Worm (Caenorhabditis elegans) whole organism, young adult: Measurements from ENCODE around the gene D2096.6.

Experiments used
- C17E4.6 ChIP-seq: fragments of 200-800 bp; sonication (Bioruptor generic); IDR thresholded peaks from 2 replicates; pipeline ENCODE4 v1.3.6; 2022; ENCODE audit warnings: missing genetic modification reagents, missing genetic modification characterization, missing compliant biosample characterization
- F10E7.11 ChIP-seq: sonication (generic microtip); optimal IDR thresholded peaks from 2 replicates; lab custom pipeline; 2017; ENCODE audit warnings: mild to moderate bottlenecking, missing genetic modification characterization, moderate library complexity, missing compliant biosample characterization
- F23B12.7 ChIP-seq: sonication (generic microtip); optimal IDR thresholded peaks from 2 replicates; lab custom pipeline; 2017; ENCODE audit warnings: missing genetic modification characterization, mild to moderate bottlenecking, missing compliant biosample characterization, antibody characterized with exemption, moderate library complexity; ENCODE audit not compliant: insufficient read depth
- F33H1.4 ChIP-seq: fragments of 200-800 bp; sonication (Bioruptor generic); IDR thresholded peaks from 2 replicates; pipeline ENCODE4 v1.3.6; 2022; ENCODE audit warnings: missing genetic modification reagents, missing genetic modification characterization, missing compliant biosample characterization
- F37B4.10 ChIP-seq: fragments of 200-800 bp; sonication (Bioruptor generic); IDR thresholded peaks from 2 replicates; pipeline ENCODE4 v1.3.6; 2022; ENCODE audit warnings: missing genetic modification characterization, missing compliant biosample characterization
- F55B11.4 ChIP-seq: sonication (generic microtip); optimal IDR thresholded peaks from 2 replicates; lab custom pipeline; 2016; ENCODE audit warnings: missing compliant biosample characterization, missing genetic modification characterization, borderline replicate concordance; ENCODE audit not compliant: insufficient read depth
- F57A8.1 ChIP-seq: fragments of 200-800 bp; sonication (Bioruptor generic); optimal IDR thresholded peaks from 2 replicates; lab custom pipeline; 2018; ENCODE audit warnings: mild to moderate bottlenecking, missing genetic modification characterization, moderate library complexity, missing compliant biosample characterization
- T07F8.4 ChIP-seq: sonication (generic microtip); optimal IDR thresholded peaks from 2 replicates; lab custom pipeline; 2016; ENCODE audit warnings: mild to moderate bottlenecking, missing genetic modification characterization, moderate library complexity, missing compliant biosample characterization
- aptf-2 ChIP-seq: fragments of 200-800 bp; sonication (Bioruptor generic); conservative IDR thresholded peaks from 2 replicates; pipeline ENCODE4 v1.3.6; 2022; ENCODE audit warnings: missing genetic modification reagents, missing genetic modification characterization, missing compliant biosample characterization
- attf-3 ChIP-seq: fragments of 200-800 bp; sonication (Bioruptor generic); conservative IDR thresholded peaks from 2 replicates; pipeline ENCODE4 v1.3.6; 2022; ENCODE audit warnings: missing genetic modification reagents, missing genetic modification characterization, missing compliant biosample characterization
- attf-6 ChIP-seq: fragments of 200-800 bp; sonication (Bioruptor generic); IDR thresholded peaks from 2 replicates; pipeline ENCODE4 v1.3.6; 2022; ENCODE audit warnings: missing genetic modification reagents, missing genetic modification characterization, missing compliant biosample characterization
- bed-2 ChIP-seq: fragments of 200-800 bp; sonication (Bioruptor generic); IDR thresholded peaks from 2 replicates; pipeline ENCODE4 v1.3.6; 2022; ENCODE audit warnings: missing genetic modification reagents, missing genetic modification characterization, missing compliant biosample characterization
- cebp-1 ChIP-seq, 2 experiments: fragments of 200-800 bp in 1 of 2; sonication (Bioruptor generic) in 1 of 2; sonication (generic microtip) in 1 of 2; IDR thresholded peaks in 1 of 2; optimal IDR thresholded peaks in 1 of 2; 2 replicates each; pipeline versions ENCODE4 v1.3.6 to Lab custom; 2017 to 2022; ENCODE audit warnings: missing compliant biosample characterization in 2 of 2, missing genetic modification characterization in 2 of 2, mild to moderate bottlenecking in 1 of 2, missing genetic modification reagents in 1 of 2, moderate library complexity in 1 of 2
- ceh-58 ChIP-seq: fragments of 200-800 bp; sonication (Bioruptor generic); IDR thresholded peaks from 2 replicates; pipeline ENCODE4 v1.3.6; 2022; ENCODE audit warnings: missing genetic modification characterization, missing compliant biosample characterization
- ceh-91 ChIP-seq: fragments of 200-800 bp; sonication (Bioruptor generic); IDR thresholded peaks from 2 replicates; pipeline ENCODE4 v1.3.6; 2022; ENCODE audit warnings: missing genetic modification reagents, missing genetic modification characterization, missing compliant biosample characterization
- dox-1 ChIP-seq: fragments of 200-800 bp; sonication (Bioruptor generic); IDR thresholded peaks from 2 replicates; pipeline ENCODE4 v1.3.6; 2022; ENCODE audit warnings: missing genetic modification reagents, missing genetic modification characterization, missing compliant biosample characterization
- dpff-1 ChIP-seq: sonication (generic microtip); optimal IDR thresholded peaks from 2 replicates; lab custom pipeline; 2017; ENCODE audit warnings: mild to moderate bottlenecking, missing genetic modification characterization, missing compliant biosample characterization
- efl-1 ChIP-seq: fragments of 150-350 bp; optimal IDR thresholded peaks from 2 replicates; lab custom pipeline; 2014; ENCODE audit warnings: missing biosample characterization, missing genetic modification reagents, missing genetic modification characterization
- ets-4 ChIP-seq: fragments of 200-800 bp; sonication (Bioruptor generic); optimal IDR thresholded peaks from 2 replicates; lab custom pipeline; 2018; ENCODE audit warnings: mild to moderate bottlenecking, missing genetic modification characterization, missing compliant biosample characterization
- fkh-3 ChIP-seq: sonication (generic microtip); optimal IDR thresholded peaks from 2 replicates; lab custom pipeline; 2016; ENCODE audit warnings: mild to moderate bottlenecking, missing genetic modification characterization, missing compliant biosample characterization
- lin-26 ChIP-seq: fragments of 200-800 bp; sonication (Bioruptor generic); IDR thresholded peaks from 2 replicates; pipeline ENCODE4 v1.3.6; 2022; ENCODE audit warnings: missing genetic modification reagents, missing genetic modification characterization, missing compliant biosample characterization
- lin-35 ChIP-seq, 3 experiments: fragments of 150-350 bp in 2 of 3; sonication (generic microtip) in 1 of 3; optimal IDR thresholded peaks; 2 replicates each; lab custom pipeline; 2014 to 2018; ENCODE audit warnings: missing biosample characterization in 3 of 3, missing genetic modification characterization in 3 of 3, missing genetic modification reagents in 3 of 3
- lin-40 ChIP-seq: sonication (generic microtip); optimal IDR thresholded peaks from 2 replicates; lab custom pipeline; 2016; ENCODE audit warnings: missing genetic modification characterization, mild to moderate bottlenecking, missing compliant biosample characterization, missing genotype, missing genetic modification reagents
- madf-10 ChIP-seq: sonication (generic microtip); optimal IDR thresholded peaks from 2 replicates; lab custom pipeline; 2016; ENCODE audit warnings: mild to moderate bottlenecking, missing genetic modification characterization, missing compliant biosample characterization
- madf-6 ChIP-seq: fragments of 200-800 bp; sonication (Bioruptor generic); IDR thresholded peaks from 2 replicates; pipeline ENCODE4 v1.3.6; 2022; ENCODE audit warnings: missing genetic modification reagents, missing genetic modification characterization, missing compliant biosample characterization
- mel-28 ChIP-seq: sonication (generic microtip); optimal IDR thresholded peaks from 2 replicates; lab custom pipeline; 2016; ENCODE audit warnings: borderline replicate concordance, mild to moderate bottlenecking, missing genetic modification characterization, missing compliant biosample characterization
- nhr-179 ChIP-seq: sonication (generic microtip); optimal IDR thresholded peaks from 2 replicates; lab custom pipeline; 2016; ENCODE audit warnings: mild to moderate bottlenecking, missing genetic modification characterization, missing compliant biosample characterization
- nhr-80 ChIP-seq: sonication (generic microtip); optimal IDR thresholded peaks from 2 replicates; lab custom pipeline; 2016; ENCODE audit warnings: missing genetic modification characterization, missing compliant biosample characterization
- nhr-90 ChIP-seq: sonication (generic microtip); optimal IDR thresholded peaks from 2 replicates; lab custom pipeline; 2016; ENCODE audit warnings: missing genotype, mild to moderate bottlenecking, missing genetic modification characterization, missing compliant biosample characterization
- pbrm-1 ChIP-seq: fragments of 200-800 bp; sonication (Bioruptor generic); IDR thresholded peaks from 2 replicates; pipeline ENCODE4 v1.3.6; 2022; ENCODE audit warnings: missing genetic modification reagents, missing genetic modification characterization, missing compliant biosample characterization
- pha-4 ChIP-seq: fragments of 150-350 bp; sonication (generic microtip); optimal IDR thresholded peaks from 2 replicates; lab custom pipeline; 2014; ENCODE audit warnings: missing biosample characterization, missing genetic modification reagents, missing genetic modification characterization
- sea-2 ChIP-seq: fragments of 200-800 bp; sonication (Bioruptor generic); IDR thresholded peaks from 2 replicates; pipeline ENCODE4 v1.3.6; 2022; ENCODE audit warnings: missing genetic modification characterization, missing compliant biosample characterization
- snpc-4 ChIP-seq, 5 experiments: fragments of 150-350 bp in 1 of 5; sonication (generic microtip) in 4 of 5; optimal IDR thresholded peaks; 2 replicates each; lab custom pipeline; 2014 to 2018; ENCODE audit warnings: missing genetic modification characterization in 5 of 5, missing biosample characterization in 3 of 5, antibody characterized with exemption in 2 of 5, mild to moderate bottlenecking in 2 of 5, missing compliant biosample characterization in 2 of 5, missing genotype in 2 of 5, moderate library complexity in 2 of 5, missing genetic modification reagents in 1 of 5
- tlf-1 ChIP-seq: fragments of 200-800 bp; sonication (Bioruptor generic); optimal IDR thresholded peaks from 2 replicates; lab custom pipeline; 2018; ENCODE audit warnings: mild to moderate bottlenecking, missing genetic modification characterization, missing compliant biosample characterization
- zfh-2 ChIP-seq: fragments of 200-800 bp; sonication (Bioruptor generic); conservative IDR thresholded peaks from 2 replicates; pipeline ENCODE4 v1.3.6; 2022; ENCODE audit warnings: missing genetic modification reagents, missing genetic modification characterization, missing compliant biosample characterization
- ztf-25 ChIP-seq: fragments of 200-800 bp; sonication (Bioruptor generic); IDR thresholded peaks from 2 replicates; pipeline ENCODE4 v1.3.6; 2022; ENCODE audit warnings: missing genetic modification reagents, missing genetic modification characterization, missing compliant biosample characterization
- ztf-26 ChIP-seq: sonication (generic microtip); optimal IDR thresholded peaks from 2 replicates; lab custom pipeline; 2017; ENCODE audit warnings: missing genetic modification characterization, missing compliant biosample characterization
- ztf-6 ChIP-seq: fragments of 200-800 bp; sonication (Bioruptor generic); IDR thresholded peaks from 2 replicates; pipeline ENCODE4 v1.3.6; 2022; ENCODE audit warnings: missing genetic modification reagents, missing genetic modification characterization, missing compliant biosample characterization

Gene D2096.6

ce11 chrIV:8333554-8333953, 35.5 kb downstream of the D2096.6 start:
- TF ChIP-seq pbrm-1: no peak
- no peak for TF ChIP-seq aptf-2 (GFP tag; lab: Robert Waterston, UW)
- TF ChIP-seq tlf-1 (GFP tag; lab: Kevin White, UChicago): no peak
- TF ChIP-seq attf-6 (GFP tag; lab: Robert Waterston, UW): no peak
- TF ChIP-seq cebp-1 (GFP tag; IDR thresholded peaks at IDR 0.05; lab: Robert Waterston, UW): no peak
- no peak for TF ChIP-seq cebp-1 (tag; optimal IDR thresholded peaks at IDR 0.05; lab: Kevin White, UChicago)
- TF ChIP-seq attf-3 (GFP tag; lab: Robert Waterston, UW): no peak
- TF ChIP-seq ceh-58 (GFP tag; lab: Robert Waterston, UW): no peak
- TF ChIP-seq pha-4 (tag; lab: Kevin White, UChicago): no peak
- TF ChIP-seq T07F8.4: no peak
- no peak for TF ChIP-seq F10E7.11 (tag; lab: Kevin White, UChicago)
- TF ChIP-seq bed-2 (GFP tag; lab: Robert Waterston, UW): no peak
- no peak for TF ChIP-seq fkh-3 (tag; lab: Kevin White, UChicago)
- no peak for TF ChIP-seq efl-1 (GFP tag; lab: Kevin White, UChicago)
- TF ChIP-seq F33H1.4: no peak
- no peak for TF ChIP-seq madf-6 (GFP tag; lab: Robert Waterston, UW)
- no peak for TF ChIP-seq ztf-25
- no peak for TF ChIP-seq lin-35 (GFP tag; optimal IDR thresholded peaks at IDR 0.05; lab: Kevin White, UChicago)
- no peak for TF ChIP-seq nhr-80 (tag; lab: Kevin White, UChicago)
- TF ChIP-seq, all 124 proteins: peak for 0

ce11 chrIV:8333034-8333433, 36.0 kb downstream of the D2096.6 start:
- TF ChIP-seq F37B4.10 (GFP tag; lab: Robert Waterston, UW): no peak
- no peak for TF ChIP-seq lin-35 (GFP tag; optimal IDR thresholded peaks at IDR 0.05; lab: Kevin White, UChicago)
- TF ChIP-seq ets-4: no peak
- TF ChIP-seq dox-1 (GFP tag; lab: Robert Waterston, UW): no peak
- no peak for TF ChIP-seq T07F8.4
- no peak for TF ChIP-seq ceh-91
- no peak for TF ChIP-seq lin-40 (tag; lab: Kevin White, UChicago)
- TF ChIP-seq ceh-58 (GFP tag; lab: Robert Waterston, UW): no peak
- TF ChIP-seq madf-10: no peak
- TF ChIP-seq nhr-90: no peak
- no peak for TF ChIP-seq dpff-1 (tag; lab: Kevin White, UChicago)
- no peak for TF ChIP-seq mel-28 (tag; lab: Kevin White, UChicago)
- no peak for TF ChIP-seq lin-26 (GFP tag; lab: Robert Waterston, UW)
- no peak for TF ChIP-seq snpc-4 (GFP tag; optimal IDR thresholded peaks at IDR 0.05; lab: Kevin White, UChicago)
- no peak for TF ChIP-seq snpc-4 (tag; optimal IDR thresholded peaks at IDR 0.05; lab: Kevin White, UChicago)
- no peak for TF ChIP-seq zfh-2 (GFP tag; lab: Robert Waterston, UW)
- TF ChIP-seq ztf-26 (tag; lab: Kevin White, UChicago): no peak

- no peak for TF ChIP-seq ztf-6 (GFP tag; lab: Robert Waterston, UW)
- no peak for TF ChIP-seq F57A8.1 (GFP tag; lab: Kevin White, UChicago)
- no peak for TF ChIP-seq C17E4.6 (GFP tag; lab: Robert Waterston, UW)
- TF ChIP-seq F23B12.7 (tag; lab: Kevin White, UChicago): no peak
- no peak for TF ChIP-seq F55B11.4
- no peak for TF ChIP-seq nhr-179 (tag; lab: Kevin White, UChicago)
- no peak for TF ChIP-seq sea-2 (GFP tag; lab: Robert Waterston, UW)
- TF ChIP-seq ztf-25: no peak
Measured at ce11 chrIV:8332526-8332925, 36.5 kb downstream of the D2096.6 start, which contains the start of gene lys-10. TSS of gene lys-10 (plus strand) at chrIV:8332826.
